Worm (Caenorhabditis elegans): Measurements from ENCODE around the gene bgnt-1.3.

The bgnt-1.3 gene

ce11 chrV:16298669-16299068, 42.4 kb upstream of the bgnt-1.3 start, which contains the start of gene srbc-84:
srbc-84 (plus strand) TSS chrV:16298969.
- TF ChIP-seq zag-1 (tag; optimal IDR thresholded peaks at IDR 0.05) (no peak), ceh-82 (tag; optimal IDR thresholded peaks at IDR 0.05) (no peak), fos-1 (tag; optimal IDR thresholded peaks at IDR 0.05) (no peak), lsy-12 (tag; optimal IDR thresholded peaks at IDR 0.05) (no peak), eor-1 (tag; optimal IDR thresholded peaks at IDR 0.05) (no peak), egl-5 (tag; optimal IDR thresholded peaks at IDR 0.05) (no peak), mdl-1 (tag; optimal IDR thresholded peaks at IDR 0.05) (no peak), pqm-1 (tag; optimal IDR thresholded peaks at IDR 0.05) (no peak), ZK546.5 (tag; optimal IDR thresholded peaks at IDR 0.05) (no peak), ztf-11 (tag; optimal IDR thresholded peaks at IDR 0.05) (no peak), egl-27 (tag; optimal IDR thresholded peaks at IDR 0.05) (no peak), fkh-10 (GFP tag; optimal IDR thresholded peaks at IDR 0.05) (no peak), ama-1 (optimal IDR thresholded peaks at IDR 0.05) (no peak), skn-1 (tag; optimal IDR thresholded peaks at IDR 0.05) (no peak), ceh-28 (tag; optimal IDR thresholded peaks at IDR 0.05) (no peak), unc-62 (GFP tag; optimal IDR thresholded peaks at IDR 0.05) (no peak), nhr-25 (tag; optimal IDR thresholded peaks at IDR 0.05) (no peak), nhr-11 (tag; optimal IDR thresholded peaks at IDR 0.05) (no peak)

ce11 chrV:16297070-16297469, 40.8 kb upstream of the bgnt-1.3 start, which contains the start of gene srbc-83:
srbc-83 (plus strand) TSS chrV:16297370.
- TF ChIP-seq jun-1 (tag; optimal IDR thresholded peaks at IDR 0.05) (no peak), egl-5 (tag; optimal IDR thresholded peaks at IDR 0.05) (no peak), eor-1 (tag; optimal IDR thresholded peaks at IDR 0.05) (no peak), skn-1 (tag; optimal IDR thresholded peaks at IDR 0.05) (no peak), mdl-1 (tag; optimal IDR thresholded peaks at IDR 0.05) (no peak), egl-27 (tag; optimal IDR thresholded peaks at IDR 0.05) (no peak), nhr-11 (tag; optimal IDR thresholded peaks at IDR 0.05) (no peak), pha-4 (tag; optimal IDR thresholded peaks at IDR 0.05) (no peak), elt-3 (tag; optimal IDR thresholded peaks at IDR 0.05) (no peak), ceh-16 (tag; optimal IDR thresholded peaks at IDR 0.05) (no peak), aly-2 (tag; optimal IDR thresholded peaks at IDR 0.05) (no peak), nhr-76 (tag; optimal IDR thresholded peaks at IDR 0.05) (no peak), fkh-10 (GFP tag; optimal IDR thresholded peaks at IDR 0.05) (no peak), tbx-2 (tag; optimal IDR thresholded peaks at IDR 0.05) (no peak), ztf-11 (tag; optimal IDR thresholded peaks at IDR 0.05) (no peak), zag-1 (tag; optimal IDR thresholded peaks at IDR 0.05) (no peak), nhr-28 (tag; optimal IDR thresholded peaks at IDR 0.05) (no peak)

- TF ChIP-seq elt-2 (tag; optimal IDR thresholded peaks at IDR 0.05) (peak; percentile 42), pqm-1 (tag; optimal IDR thresholded peaks at IDR 0.05) (peak; percentile 12), elt-1 (tag; optimal IDR thresholded peaks at IDR 0.05) (no peak), nhr-43 (tag; optimal IDR thresholded peaks at IDR 0.05; ENCODE audit: poor library complexity, severe bottlenecking) (no peak), ZK546.5 (tag; optimal IDR thresholded peaks at IDR 0.05) (no peak), fkh-10 (GFP tag; optimal IDR thresholded peaks at IDR 0.05) (no peak)
Measured at ce11 chrV:16292409-16292808, 36.1 kb upstream of the bgnt-1.3 start, which contains the start of gene oac-5. oac-5 (plus strand) TSS chrV:16292709.

- TF ChIP-seq nhr-237 (tag; optimal IDR thresholded peaks at IDR 0.05) (no peak), ztf-4 (tag; optimal IDR thresholded peaks at IDR 0.05) (no peak), unc-62 (GFP tag; optimal IDR thresholded peaks at IDR 0.05) (no peak), nhr-67 (tag; optimal IDR thresholded peaks at IDR 0.05) (no peak), lin-39 (tag; optimal IDR thresholded peaks at IDR 0.05) (no peak), sea-2 (GFP tag; optimal IDR thresholded peaks at IDR 0.05) (no peak), snpc-4 (tag; optimal IDR thresholded peaks at IDR 0.05) (no peak), pqm-1 (tag; optimal IDR thresholded peaks at IDR 0.05) (no peak), nhr-76 (tag; optimal IDR thresholded peaks at IDR 0.05) (no peak), ceh-9 (tag; optimal IDR thresholded peaks at IDR 0.05) (no peak), aly-2 (tag; optimal IDR thresholded peaks at IDR 0.05) (no peak)
Measured at ce11 chrV:16287619-16288018, 31.3 kb upstream of the bgnt-1.3 start, which contains the start of gene F28G4.3. F28G4.3 (minus strand) TSS chrV:16287719.

ce11 chrV:16285794-16286193, 29.5 kb upstream of the bgnt-1.3 start, which contains the start of gene F28G4.4:
F28G4.4 (minus strand) TSS chrV:16285894.
- no peak for TF ChIP-seq nhr-76 (tag; optimal IDR thresholded peaks at IDR 0.05)
- TF ChIP-seq nhr-77 (tag; optimal IDR thresholded peaks at IDR 0.05): no peak
- TF ChIP-seq R02D3.7 (tag; optimal IDR thresholded peaks at IDR 0.05): no peak
- no peak for TF ChIP-seq lin-39 (tag; optimal IDR thresholded peaks at IDR 0.05)
- no peak for TF ChIP-seq lin-15B (tag; optimal IDR thresholded peaks at IDR 0.05)
- TF ChIP-seq elt-3 (tag; optimal IDR thresholded peaks at IDR 0.05): no peak
- TF ChIP-seq ceh-82 (tag; optimal IDR thresholded peaks at IDR 0.05): no peak
- no peak for TF ChIP-seq ama-1 (optimal IDR thresholded peaks at IDR 0.05)
- TF ChIP-seq daf-12 (tag; optimal IDR thresholded peaks at IDR 0.05): no peak
- TF ChIP-seq nhr-25 (tag; optimal IDR thresholded peaks at IDR 0.05): no peak
- TF ChIP-seq zag-1 (tag; optimal IDR thresholded peaks at IDR 0.05): no peak
- no peak for TF ChIP-seq tbx-2 (tag; optimal IDR thresholded peaks at IDR 0.05)
- TF ChIP-seq mml-1 (tag; optimal IDR thresholded peaks at IDR 0.05): no peak
- no peak for TF ChIP-seq nhr-12 (tag; optimal IDR thresholded peaks at IDR 0.05)
- no peak for TF ChIP-seq ZK546.5 (tag; optimal IDR thresholded peaks at IDR 0.05)
